Worm (Caenorhabditis elegans): ENCODE data around the gene F47B7.5.

ce11 chrX:3742223-3742622, 26.4 kb downstream of the F47B7.5 start, which contains the start of gene fkh-2:
- no peak for TF ChIP-seq elt-2 (tag; optimal IDR thresholded peaks at IDR 0.05)
- TF ChIP-seq alr-1 (tag; optimal IDR thresholded peaks at IDR 0.05; ENCODE audit: borderline replicate concordance): no peak
- no peak for TF ChIP-seq ceh-63 (GFP tag; optimal IDR thresholded peaks at IDR 0.05)
- no peak for TF ChIP-seq blmp-1 (tag; optimal IDR thresholded peaks at IDR 0.05)
- no peak for TF ChIP-seq nhr-84 (tag; optimal IDR thresholded peaks at IDR 0.05)
- no peak for TF ChIP-seq vab-15 (tag; optimal IDR thresholded peaks at IDR 0.05)
- TF ChIP-seq fos-1 (tag; optimal IDR thresholded peaks at IDR 0.05): no peak
- no peak for TF ChIP-seq lin-15B (tag; optimal IDR thresholded peaks at IDR 0.05)
- no peak for TF ChIP-seq nhr-76 (tag; optimal IDR thresholded peaks at IDR 0.05)
- TF ChIP-seq dpl-1 (GFP tag; optimal IDR thresholded peaks at IDR 0.05): no peak
- no peak for TF ChIP-seq unc-62 (GFP tag; optimal IDR thresholded peaks at IDR 0.05)
- TF ChIP-seq snpc-4 (tag; optimal IDR thresholded peaks at IDR 0.05): no peak
- no peak for TF ChIP-seq ama-1 (optimal IDR thresholded peaks at IDR 0.05)
- no peak for TF ChIP-seq lin-39 (tag; optimal IDR thresholded peaks at IDR 0.05)
